Worm (Caenorhabditis elegans) whole organism, late embryonic: ENCODE data around the gene str-135.

Experiments
- dmd-4 ChIP-seq: sonication (generic microtip); optimal IDR thresholded peaks from 2 replicates; lab custom pipeline; 2016; ENCODE audit warnings: borderline replicate concordance, missing genetic modification characterization, missing compliant biosample characterization
- lin-11 ChIP-seq: fragments of 200-800 bp; sonication (Bioruptor generic); optimal IDR thresholded peaks from 2 replicates; lab custom pipeline; 2018; ENCODE audit warnings: mild to moderate bottlenecking, missing genetic modification characterization, missing compliant biosample characterization
- nhr-11 ChIP-seq: fragments of 150-350 bp; optimal IDR thresholded peaks from 2 replicates; lab custom pipeline; 2014; ENCODE audit warnings: missing biosample characterization, missing genetic modification characterization
- nhr-232 ChIP-seq: sonication (generic microtip); optimal IDR thresholded peaks from 2 replicates; lab custom pipeline; 2016; ENCODE audit warnings: missing genetic modification characterization, missing compliant biosample characterization

DNA sequence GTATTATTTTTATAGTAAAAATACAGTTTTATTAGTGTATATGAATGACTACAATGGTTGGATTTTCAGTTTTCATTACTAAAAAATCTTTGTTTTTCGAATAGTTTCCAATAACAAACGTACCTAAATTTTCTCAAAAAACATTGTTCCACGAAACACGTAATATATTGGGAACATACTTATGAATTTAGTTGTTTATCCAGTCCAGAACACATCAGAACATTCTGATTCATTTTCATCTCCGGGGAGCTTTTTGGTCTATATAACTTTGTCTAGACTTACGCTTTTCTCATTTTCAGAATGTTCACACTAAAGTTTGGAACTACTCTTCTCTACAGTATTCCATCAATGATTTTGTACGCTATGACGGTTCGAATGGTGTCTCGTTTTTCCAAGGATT, 11.1 kb upstream of the str-135 start, which contains the start of gene srg-33:
- TF ChIP-seq nhr-11, result no peak
- TF ChIP-seq nhr-232 (tag; lab: Kevin White, UChicago), result no peak
- TF ChIP-seq lin-11 (tag; lab: Kevin White, UChicago), result no peak
- no peak for TF ChIP-seq dmd-4
